Worm (Caenorhabditis elegans): ENCODE results near the gene srbc-16.

ce11 chrV:2190383-2190782 lies 8.5 kb downstream of the srbc-16 start:
- TF ChIP-seq snpc-4 (tag; optimal IDR thresholded peaks at IDR 0.05) (no peak), nhr-237 (tag; optimal IDR thresholded peaks at IDR 0.05) (no peak), nhr-12 (tag; optimal IDR thresholded peaks at IDR 0.05) (no peak), lin-13 (tag; optimal IDR thresholded peaks at IDR 0.05) (no peak), nhr-2 (tag; optimal IDR thresholded peaks at IDR 0.05) (no peak), unc-62 (GFP tag; optimal IDR thresholded peaks at IDR 0.05) (no peak), pha-4 (tag; optimal IDR thresholded peaks at IDR 0.05) (no peak), ztf-11 (tag; optimal IDR thresholded peaks at IDR 0.05) (no peak), ham-2 (GFP tag; optimal IDR thresholded peaks at IDR 0.05) (no peak), blmp-1 (tag; optimal IDR thresholded peaks at IDR 0.05) (no peak)
